Worm (Caenorhabditis elegans) whole organism, midembryonic: ENCODE data around the gene clec-255.
A peak's percentile ranks its signal among the peaks of the same experiment; 100 is the strongest.

Experiments
- T22C8.4 ChIP-seq: fragments of 200-800 bp; sonication (Bioruptor generic); IDR thresholded peaks from 2 replicates; pipeline ENCODE4 v1.3.6; 2022; ENCODE audit warnings: missing genetic modification characterization, missing compliant biosample characterization
- cog-1 ChIP-seq: sonication (generic microtip); optimal IDR thresholded peaks from 2 replicates; lab custom pipeline; 2016; ENCODE audit warnings: missing genetic modification characterization, missing compliant biosample characterization
- flt-1 ChIP-seq: fragments of 200-800 bp; sonication (Bioruptor generic); IDR thresholded peaks from 2 replicates; pipeline ENCODE4 v1.3.6; 2022; ENCODE audit warnings: missing genetic modification characterization, missing compliant biosample characterization
- klf-2 ChIP-seq: fragments of 200-800 bp; sonication (Bioruptor generic); conservative IDR thresholded peaks from 2 replicates; pipeline ENCODE4 v1.3.6; 2022; ENCODE audit warnings: missing genetic modification reagents, missing genetic modification characterization, missing compliant biosample characterization
- med-1 ChIP-seq: sonication (generic microtip); optimal IDR thresholded peaks from 2 replicates; lab custom pipeline; 2017; ENCODE audit warnings: missing genetic modification characterization, mild to moderate bottlenecking, missing compliant biosample characterization, antibody characterized with exemption, missing genetic modification reagents; ENCODE audit not compliant: insufficient read depth
- ref-1 ChIP-seq: fragments of 200-800 bp; sonication (Bioruptor generic); conservative IDR thresholded peaks from 2 replicates; pipeline ENCODE4 v1.3.6; 2022; ENCODE audit warnings: missing genetic modification reagents, missing genetic modification characterization, missing compliant biosample characterization
- tab-1 ChIP-seq: fragments of 200-800 bp; sonication (Bioruptor generic); IDR thresholded peaks from 2 replicates; pipeline ENCODE4 v1.3.6; 2022; ENCODE audit warnings: missing genetic modification characterization, missing compliant biosample characterization
- ztf-23 ChIP-seq: fragments of 200-800 bp; sonication (Bioruptor generic); IDR thresholded peaks from 2 replicates; pipeline ENCODE4 v1.3.6; 2022; ENCODE audit warnings: missing genetic modification reagents, missing genetic modification characterization, missing compliant biosample characterization
- ztf-29 ChIP-seq: fragments of 200-800 bp; sonication (Bioruptor generic); IDR thresholded peaks from 2 replicates; pipeline ENCODE4 v1.3.6; 2022; ENCODE audit warnings: missing genetic modification reagents, missing genetic modification characterization, missing compliant biosample characterization

clec-255 gene

ce11 chrV:18721873-18722272 is 48.6 kb downstream of the clec-255 start:
- no peak for TF ChIP-seq ref-1 (GFP tag; lab: Robert Waterston, UW)
- TF ChIP-seq flt-1 (GFP tag; lab: Robert Waterston, UW), result no peak
- TF ChIP-seq ztf-29, result no peak
- no peak for TF ChIP-seq cog-1 (tag; lab: Kevin White, UChicago)
- TF ChIP-seq ztf-23 (GFP tag; lab: Robert Waterston, UW), result no peak
- TF ChIP-seq klf-2 (GFP tag; lab: Robert Waterston, UW), result no peak
- no peak for TF ChIP-seq med-1 (GFP tag; lab: Kevin White, UChicago)
- no peak for TF ChIP-seq T22C8.4 (GFP tag; lab: Robert Waterston, UW)
- no peak for TF ChIP-seq tab-1 (GFP tag; lab: Robert Waterston, UW)

DNA sequence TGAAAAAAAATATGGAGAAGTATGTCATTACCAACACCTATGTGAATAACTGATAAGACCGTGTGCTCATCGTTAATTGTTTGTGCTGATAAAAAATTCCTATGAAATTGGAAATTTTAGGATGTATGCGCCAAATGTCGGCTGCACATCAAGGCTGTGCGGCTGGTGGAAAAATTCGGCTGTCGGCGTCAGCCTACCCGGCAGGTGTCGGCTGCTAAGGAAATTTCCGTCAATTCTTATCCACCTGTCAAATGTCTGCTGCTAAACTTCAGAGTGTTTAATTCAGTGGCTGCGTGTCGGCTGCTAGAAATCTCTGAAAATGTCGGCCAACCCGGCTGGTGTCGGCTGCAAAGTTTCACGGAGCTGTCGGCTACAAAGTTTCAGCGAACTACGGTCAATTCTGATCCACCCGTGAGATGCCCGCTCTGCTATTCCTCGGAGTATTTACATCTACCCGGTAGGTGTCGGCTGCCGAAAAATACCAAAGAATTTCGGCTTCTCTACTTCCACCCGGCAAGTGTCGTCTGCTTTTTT is 50.5 kb downstream of the clec-255 start, which contains the start of gene Y17D7C.2:
TSS of gene Y17D7C.2 (minus strand) at position 32 of the 534 bp plus-strand sequence.
- TF ChIP-seq ztf-23 (GFP tag; lab: Robert Waterston, UW) (no peak), flt-1 (GFP tag; lab: Robert Waterston, UW) (no peak), med-1 (GFP tag; lab: Kevin White, UChicago) (peak; percentile 44), T22C8.4 (GFP tag; lab: Robert Waterston, UW) (0 out of 2 replicates have a peak, but pooled peaks have one; percentile 30), tab-1 (GFP tag; lab: Robert Waterston, UW) (0 out of 2 replicates have a peak, but pooled peaks have one; percentile 60)
